Worm (Caenorhabditis elegans) whole organism, midembryonic: ENCODE measurements around the gene T02G5.7.

Source experiments
- T22C8.4 ChIP-seq: fragments of 200-800 bp; sonication (Bioruptor generic); IDR thresholded peaks from 2 replicates; pipeline ENCODE4 v1.3.6; 2022; ENCODE audit warnings: missing genetic modification characterization, missing compliant biosample characterization
- cog-1 ChIP-seq: sonication (generic microtip); optimal IDR thresholded peaks from 2 replicates; lab custom pipeline; 2016; ENCODE audit warnings: missing genetic modification characterization, missing compliant biosample characterization
- flt-1 ChIP-seq: fragments of 200-800 bp; sonication (Bioruptor generic); IDR thresholded peaks from 2 replicates; pipeline ENCODE4 v1.3.6; 2022; ENCODE audit warnings: missing genetic modification characterization, missing compliant biosample characterization
- klf-2 ChIP-seq: fragments of 200-800 bp; sonication (Bioruptor generic); conservative IDR thresholded peaks from 2 replicates; pipeline ENCODE4 v1.3.6; 2022; ENCODE audit warnings: missing genetic modification reagents, missing genetic modification characterization, missing compliant biosample characterization
- med-1 ChIP-seq: sonication (generic microtip); optimal IDR thresholded peaks from 2 replicates; lab custom pipeline; 2017; ENCODE audit warnings: missing genetic modification characterization, mild to moderate bottlenecking, missing compliant biosample characterization, antibody characterized with exemption, missing genetic modification reagents; ENCODE audit not compliant: insufficient read depth
- ref-1 ChIP-seq: fragments of 200-800 bp; sonication (Bioruptor generic); conservative IDR thresholded peaks from 2 replicates; pipeline ENCODE4 v1.3.6; 2022; ENCODE audit warnings: missing genetic modification reagents, missing genetic modification characterization, missing compliant biosample characterization
- tab-1 ChIP-seq: fragments of 200-800 bp; sonication (Bioruptor generic); IDR thresholded peaks from 2 replicates; pipeline ENCODE4 v1.3.6; 2022; ENCODE audit warnings: missing genetic modification characterization, missing compliant biosample characterization
- ztf-23 ChIP-seq: fragments of 200-800 bp; sonication (Bioruptor generic); IDR thresholded peaks from 2 replicates; pipeline ENCODE4 v1.3.6; 2022; ENCODE audit warnings: missing genetic modification reagents, missing genetic modification characterization, missing compliant biosample characterization
- ztf-29 ChIP-seq: fragments of 200-800 bp; sonication (Bioruptor generic); IDR thresholded peaks from 2 replicates; pipeline ENCODE4 v1.3.6; 2022; ENCODE audit warnings: missing genetic modification reagents, missing genetic modification characterization, missing compliant biosample characterization

DNA sequence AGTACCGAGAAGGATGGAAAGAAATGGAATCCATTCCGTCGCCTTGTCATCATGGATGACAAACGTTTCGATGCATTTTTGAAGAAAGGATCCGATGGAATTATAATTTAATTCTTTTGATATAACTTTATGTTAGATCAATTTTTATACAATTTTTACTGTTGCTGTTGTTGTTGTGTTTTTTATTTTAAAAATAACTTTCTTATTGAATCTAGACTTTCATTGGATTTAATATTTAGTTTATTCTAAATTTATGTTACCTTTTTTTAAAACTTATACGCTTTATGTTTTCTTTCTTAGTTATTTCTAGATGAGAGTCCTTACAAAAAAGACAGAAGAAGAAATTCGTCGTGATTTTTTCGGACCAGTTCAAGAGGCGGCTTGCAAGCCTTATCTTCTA is 20.4 kb upstream of the T02G5.7 start, which contains the start of gene ZK1127.3:
- TF ChIP-seq flt-1 (GFP tag; lab: Robert Waterston, UW) (no peak), ref-1 (GFP tag; lab: Robert Waterston, UW) (no peak), cog-1 (tag; lab: Kevin White, UChicago) (no peak), ztf-23 (GFP tag; lab: Robert Waterston, UW) (no peak), med-1 (GFP tag; lab: Kevin White, UChicago) (no peak), ztf-29 (GFP tag; lab: Robert Waterston, UW) (no peak), tab-1 (GFP tag; lab: Robert Waterston, UW) (no peak), T22C8.4 (GFP tag; lab: Robert Waterston, UW) (no peak), klf-2 (GFP tag; lab: Robert Waterston, UW) (no peak)
